Fruit fly (Drosophila melanogaster) Kc167 (cell line): Measurements from ENCODE around the gene sosie.

Source experiments
- Myc ChIP-seq: fragments of >200 bp; optimal IDR thresholded peaks from 2 replicates; lab custom pipeline; 2017; ENCODE audit warnings: missing external identifiers
- Sin3A ChIP-seq: fragments of >200 bp; optimal IDR thresholded peaks from 2 replicates; lab custom pipeline; 2018; ENCODE audit warnings: missing external identifiers
- h ChIP-seq: fragments of >200 bp; optimal IDR thresholded peaks from 3 replicates; lab custom pipeline; 2018; ENCODE audit warnings: missing external identifiers
- insv ChIP-seq: fragments of >200 bp; optimal IDR thresholded peaks from 3 replicates; lab custom pipeline; 2018; ENCODE audit warnings: missing external identifiers
- psq ChIP-seq: fragments of >200 bp; optimal IDR thresholded peaks from 2 replicates; lab custom pipeline; 2017; ENCODE audit warnings: missing external identifiers
- ttk ChIP-seq: sonication (Bioruptor generic); optimal IDR thresholded peaks from 2 replicates; lab custom pipeline; 2017; ENCODE audit warnings: missing external identifiers

Gene sosie

DNA sequence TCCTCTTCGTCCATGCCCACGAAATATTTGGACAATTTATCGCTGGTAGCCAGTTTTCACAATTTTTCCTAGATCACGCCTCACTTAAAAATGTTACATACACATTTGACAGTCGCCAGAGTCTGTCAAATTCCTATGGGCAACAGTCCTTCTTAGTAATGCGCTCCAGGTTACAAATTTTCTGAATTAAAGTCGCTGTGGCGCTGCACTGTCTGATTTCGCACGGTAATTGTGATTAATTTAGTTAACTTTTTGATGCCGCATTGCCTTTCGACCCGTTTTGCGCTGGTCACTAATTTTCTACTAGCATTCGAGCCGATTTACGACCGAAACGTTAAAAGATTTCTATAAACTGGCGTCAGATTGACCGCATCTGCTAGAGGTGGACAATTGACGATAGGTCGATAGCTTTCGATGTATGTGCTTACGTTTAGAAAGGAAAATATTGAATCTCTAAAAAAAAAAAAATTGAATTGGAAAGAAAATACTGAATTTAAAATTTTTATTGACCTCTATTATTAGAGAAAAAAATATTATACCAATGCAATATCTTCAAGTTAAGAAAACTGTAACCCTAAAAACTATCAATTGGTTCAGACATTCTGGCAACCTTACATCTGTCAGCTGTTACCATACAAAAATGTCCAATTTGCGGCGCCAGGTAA is 20.0 kb upstream of the sosie start, which contains the start of the genes lili and CG34150:
Gene lili, minus strand, starts transcription at position 376 of the 665 bp plus-strand sequence.
Gene CG34150, plus strand, starts transcription at position 626 of the 665 bp plus-strand sequence.
- TF ChIP-seq Sin3A (lab: Kevin White, UChicago) (no peak), psq (lab: Kevin White, UChicago) (no peak), Myc (no peak), ttk (no peak), insv (lab: Kevin White, UChicago) (no peak), h (lab: Kevin White, UChicago) (no peak)

DNA sequence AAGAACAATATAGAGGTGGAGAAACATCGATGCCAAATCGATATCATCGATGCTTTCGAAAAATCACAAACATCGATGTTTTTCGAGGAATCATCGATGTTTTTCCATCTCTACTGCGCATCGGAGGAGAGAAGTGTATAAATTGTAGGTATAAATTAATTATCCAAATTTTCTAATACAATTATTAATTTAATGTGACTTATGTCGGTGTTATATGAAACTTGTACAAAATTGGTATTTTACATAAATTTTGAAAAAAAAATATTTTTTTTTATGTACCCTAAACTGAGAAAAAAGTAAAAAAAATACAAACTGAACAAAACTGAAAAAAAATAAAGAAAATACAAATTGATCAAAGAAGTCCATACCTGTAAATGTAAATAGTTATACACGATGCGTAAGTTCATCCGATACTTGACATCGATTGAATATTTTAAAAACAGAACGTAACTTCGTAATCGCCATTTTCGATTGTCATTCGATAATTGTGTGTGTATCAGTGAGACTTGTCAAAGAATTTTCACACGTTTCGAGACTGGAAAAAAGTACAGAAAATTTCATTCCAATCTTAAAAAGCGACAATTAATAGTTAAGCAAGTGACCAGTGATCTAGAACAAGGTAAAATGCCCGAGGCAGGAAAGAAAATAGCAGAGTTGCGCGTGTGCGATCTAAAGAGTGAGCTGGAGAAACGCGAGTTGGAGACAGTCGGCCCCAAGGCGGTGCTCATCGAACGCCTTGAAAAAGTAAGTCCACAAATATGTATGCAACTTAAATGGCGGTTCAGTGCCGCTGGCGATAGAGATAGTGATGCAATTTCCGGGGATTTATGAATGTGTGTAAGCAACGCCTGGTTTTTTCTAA is 16.5 kb upstream of the sosie start, which contains the start of the genes CG5808 and Saf-B:
Gene CG5808, minus strand, starts transcription at position 15 of the 862 bp plus-strand sequence.
Gene Saf-B, plus strand, starts transcription at position 472 of the 862 bp plus-strand sequence.
- TF ChIP-seq Myc (no peak), insv (lab: Kevin White, UChicago) (no peak), Sin3A (lab: Kevin White, UChicago) (no peak), psq (lab: Kevin White, UChicago) (no peak), ttk (no peak), h (lab: Kevin White, UChicago) (no peak)

DNA sequence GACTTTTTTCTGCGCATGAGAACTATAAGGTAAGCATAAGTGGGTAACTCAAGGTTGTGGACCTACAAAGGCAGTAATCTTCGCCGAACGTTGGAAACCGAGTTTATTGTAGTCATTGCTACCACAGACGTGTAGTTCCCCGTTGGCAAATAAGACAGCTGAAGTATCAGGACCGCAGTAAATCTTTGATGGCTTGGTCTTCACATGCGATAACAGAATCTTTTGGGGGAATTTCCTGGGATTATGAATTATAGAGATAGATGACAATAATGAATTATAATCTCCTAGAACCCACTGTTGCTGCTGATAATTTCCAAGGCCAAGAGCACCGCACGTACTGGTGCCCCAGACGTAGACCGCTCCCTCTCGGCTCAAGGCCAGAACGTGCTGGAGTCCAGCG is 10.7 kb upstream of the sosie start:
- TF ChIP-seq Sin3A (lab: Kevin White, UChicago), result no peak
- TF ChIP-seq psq (lab: Kevin White, UChicago), result no peak
- no peak for TF ChIP-seq ttk
- TF ChIP-seq Myc, result no peak
- no peak for TF ChIP-seq insv (lab: Kevin White, UChicago)
- no peak for TF ChIP-seq h (lab: Kevin White, UChicago)

DNA sequence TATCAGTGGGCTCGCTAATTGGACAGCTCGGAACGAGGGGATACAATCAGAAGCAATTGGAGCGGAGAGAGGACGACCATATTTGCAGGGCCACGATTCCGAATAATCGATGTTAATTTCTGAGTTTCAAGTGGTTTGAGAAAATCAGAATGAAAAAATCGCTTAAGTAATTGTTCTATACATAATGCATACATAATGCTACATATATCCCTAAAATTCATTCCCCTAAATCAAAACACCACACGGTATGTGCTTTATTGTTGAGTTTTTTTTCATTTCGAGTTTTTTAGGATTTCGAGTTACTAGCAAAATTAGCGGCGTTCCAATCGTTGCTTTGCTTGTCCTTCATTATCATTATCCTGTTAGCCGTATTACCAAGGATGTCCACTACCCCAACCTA is 8.2 kb upstream of the sosie start, which contains the start of gene niki:
Gene niki, minus strand, starts transcription at position 101 of the 400 bp plus-strand sequence.
- TF ChIP-seq h (lab: Kevin White, UChicago) (no peak), psq (lab: Kevin White, UChicago) (no peak)

DNA sequence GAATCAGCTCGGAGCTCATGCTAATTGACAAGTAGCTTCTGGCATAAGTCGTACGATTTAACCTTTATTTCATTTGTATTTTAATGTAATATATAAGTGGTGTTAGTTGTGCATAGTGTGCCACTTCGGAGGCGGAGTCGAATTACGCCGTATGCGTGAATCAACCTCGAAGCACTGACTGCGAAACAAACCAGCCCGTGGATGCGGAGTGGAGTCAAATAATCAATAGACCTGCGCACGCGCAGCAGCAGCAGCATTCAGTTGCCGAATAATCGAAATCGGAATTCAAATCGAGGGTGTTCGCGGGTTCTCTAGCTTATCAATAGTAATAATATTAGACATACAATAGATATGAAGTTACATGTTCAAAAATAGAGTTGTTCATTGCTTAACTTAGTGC is 5.5 kb upstream of the sosie start, which contains the start of gene RabX4:
Gene RabX4, minus strand, starts transcription at position 176 of the 400 bp plus-strand sequence.
- TF ChIP-seq ttk (no peak), Myc (no peak), psq (lab: Kevin White, UChicago) (no peak), h (lab: Kevin White, UChicago) (no peak), insv (lab: Kevin White, UChicago) (no peak), Sin3A (lab: Kevin White, UChicago) (no peak)

DNA sequence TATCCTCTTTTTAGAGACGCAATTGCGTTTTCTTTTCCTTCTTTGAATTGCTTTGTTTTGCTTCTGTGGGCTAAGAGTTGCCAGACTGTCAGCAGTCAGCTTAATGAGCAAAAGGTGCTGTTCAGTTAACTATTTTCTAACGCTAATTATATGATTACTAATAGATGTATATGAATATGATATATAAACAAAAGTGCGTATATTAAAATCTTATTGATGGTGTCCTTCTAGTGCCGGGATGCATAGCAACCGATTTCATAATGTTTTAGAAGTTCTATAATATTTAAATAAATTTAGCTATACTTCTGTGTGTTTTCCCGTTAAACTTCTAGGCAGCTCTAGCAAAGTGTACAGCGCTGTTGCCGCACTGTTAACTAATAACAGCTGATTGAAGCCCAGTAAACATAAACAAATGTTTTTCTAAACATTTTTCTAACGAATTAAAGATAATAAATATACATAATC is 3.8 kb upstream of the sosie start, which contains the start of the genes Kaz and CG43273:
Gene Kaz, minus strand, starts transcription at position 73 of the 465 bp plus-strand sequence.
Gene CG43273, plus strand, starts transcription at position 415 of the 465 bp plus-strand sequence.
- TF ChIP-seq Myc, result no peak

DNA sequence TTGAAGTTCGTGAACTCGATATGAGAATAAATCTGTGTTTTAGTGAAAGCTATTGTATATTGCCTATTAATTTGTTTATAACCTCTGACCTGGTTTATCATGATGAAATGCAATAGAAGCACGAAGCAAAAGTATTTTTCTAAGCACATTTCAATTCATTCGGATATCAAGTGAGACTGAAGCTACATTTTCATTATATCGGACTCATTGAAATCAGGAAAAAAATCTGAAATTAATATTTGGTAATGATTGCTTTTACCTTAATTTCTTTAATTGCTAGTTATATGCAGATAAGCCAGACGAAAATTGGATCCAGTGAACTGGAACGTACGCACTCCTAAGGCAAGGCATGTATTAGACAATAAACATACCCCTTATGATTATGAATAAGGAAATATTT is 7.3 kb downstream of the sosie start, which contains the start of gene CG33658:
Gene CG33658, minus strand, starts transcription at position 101 of the 400 bp plus-strand sequence.
- no peak for TF ChIP-seq ttk
- TF ChIP-seq psq (lab: Kevin White, UChicago), result no peak
- no peak for TF ChIP-seq h (lab: Kevin White, UChicago)
- TF ChIP-seq Myc, result no peak
- TF ChIP-seq Sin3A (lab: Kevin White, UChicago), result no peak
- TF ChIP-seq insv (lab: Kevin White, UChicago), result no peak

DNA sequence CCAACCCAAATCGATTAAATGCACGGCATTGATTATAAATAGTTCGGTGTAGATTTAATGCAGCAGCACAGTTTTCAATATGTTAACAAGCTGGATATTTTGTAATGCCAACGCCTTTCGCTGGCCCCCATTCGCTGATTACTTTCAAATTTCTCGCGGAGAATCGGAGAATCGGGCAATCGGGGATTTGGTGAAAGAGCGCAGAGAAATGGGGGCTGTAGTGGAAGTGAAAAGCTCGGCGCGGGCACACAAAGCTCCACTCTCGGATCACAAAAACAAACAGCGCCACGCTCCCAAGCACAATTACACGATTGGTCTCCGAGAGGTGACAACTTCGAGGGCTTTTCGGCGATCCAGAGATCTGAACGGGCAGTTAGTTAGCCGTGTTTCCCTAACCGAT is 7.9 kb downstream of the sosie start, which contains the start of gene Esp:
Gene Esp, plus strand, starts transcription at position 301 of the 400 bp plus-strand sequence.
- TF ChIP-seq insv (lab: Kevin White, UChicago) (no peak), Sin3A (lab: Kevin White, UChicago) (no peak), psq (lab: Kevin White, UChicago) (no peak), Myc (no peak), ttk (no peak), h (lab: Kevin White, UChicago) (no peak)

DNA sequence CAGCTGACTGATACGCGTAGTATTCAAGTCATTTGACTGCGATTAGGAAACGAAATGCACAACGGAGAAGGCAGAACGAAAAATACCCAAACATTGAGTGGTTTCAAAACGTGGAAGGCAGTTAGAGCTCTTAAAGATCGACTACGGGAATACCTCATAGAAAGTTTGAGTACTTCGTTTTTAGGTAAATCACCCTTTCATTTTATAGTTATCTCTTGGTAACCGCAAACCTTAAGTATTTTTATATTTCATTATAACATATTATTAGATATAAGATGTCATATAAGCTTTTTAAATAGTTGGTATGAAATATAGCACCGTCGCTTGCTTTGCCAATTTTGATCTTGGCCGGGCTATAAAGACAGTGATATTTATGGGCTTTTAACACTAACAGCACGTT is 11.4 kb downstream of the sosie start:
- no peak for TF ChIP-seq Myc
- no peak for TF ChIP-seq psq (lab: Kevin White, UChicago)
- TF ChIP-seq insv (lab: Kevin White, UChicago), result no peak
- TF ChIP-seq h (lab: Kevin White, UChicago), result no peak
- TF ChIP-seq Sin3A (lab: Kevin White, UChicago), result no peak
- no peak for TF ChIP-seq ttk

DNA sequence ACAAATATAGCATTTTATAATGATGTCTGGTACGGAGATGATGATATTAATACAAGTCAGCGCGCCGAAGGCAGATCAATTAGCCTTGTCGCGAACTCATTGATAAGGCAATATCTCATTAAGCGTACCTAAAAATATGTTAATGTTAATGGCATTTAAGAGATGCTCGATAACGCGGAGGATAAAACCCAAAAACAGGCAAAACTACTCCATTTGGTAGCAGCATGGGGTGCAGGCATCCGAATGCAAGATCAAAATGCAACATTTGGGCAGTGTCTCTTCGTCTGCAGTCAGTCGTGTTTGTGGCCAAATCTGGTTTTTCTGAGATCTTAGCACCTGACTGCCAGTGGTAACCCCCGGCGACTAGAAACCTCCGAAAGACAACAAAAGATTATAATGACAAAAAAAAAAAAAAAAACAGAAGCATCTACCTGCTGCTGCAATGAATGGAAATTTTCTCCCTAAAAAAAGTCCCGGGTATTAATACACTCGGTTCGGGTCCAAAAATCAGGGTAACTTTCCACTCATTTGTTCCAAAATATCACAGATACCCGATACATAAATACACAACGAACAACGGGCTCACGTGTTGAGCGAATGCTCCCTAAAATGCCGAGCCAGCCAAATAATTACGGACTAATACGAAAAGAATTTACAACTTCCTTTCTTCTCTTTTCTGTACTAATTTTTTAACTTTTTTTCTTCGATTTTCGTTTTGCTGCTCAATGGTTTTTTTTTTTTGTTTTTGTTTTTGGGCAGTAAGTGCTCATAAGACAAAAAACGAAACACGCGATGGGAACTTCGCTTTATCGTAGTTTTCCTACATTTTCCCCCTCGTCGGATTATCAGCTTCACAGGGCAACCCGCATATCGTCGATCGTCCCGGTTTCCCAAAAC is 12.4 kb downstream of the sosie start:
- TF ChIP-seq ttk (no peak), Sin3A (lab: Kevin White, UChicago) (no peak), insv (lab: Kevin White, UChicago) (no peak), h (lab: Kevin White, UChicago) (no peak), Myc (no peak), psq (lab: Kevin White, UChicago) (no peak)

DNA sequence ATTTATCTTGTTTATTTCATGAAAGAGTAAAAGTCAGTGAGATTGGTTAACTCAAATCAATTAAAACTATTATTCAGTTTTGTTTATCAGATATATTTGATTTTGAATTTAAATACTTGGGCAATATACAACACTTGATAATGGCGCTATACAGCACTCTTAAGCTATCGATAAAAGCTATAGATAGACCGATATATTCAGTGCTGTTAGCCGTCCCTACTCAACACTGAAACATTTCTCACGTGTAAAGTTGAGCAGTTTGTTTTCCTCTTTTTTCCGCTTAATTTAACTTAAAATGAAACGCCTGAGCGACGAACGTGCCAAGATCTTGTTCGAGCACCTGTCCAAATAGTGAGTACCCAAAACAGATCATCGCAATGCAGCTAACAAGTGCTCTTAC is 16.7 kb downstream of the sosie start, which contains the start of gene CG7006:
Gene CG7006, plus strand, starts transcription at position 208 of the 400 bp plus-strand sequence.
- TF ChIP-seq Sin3A (lab: Kevin White, UChicago) (no peak), psq (lab: Kevin White, UChicago) (no peak), ttk (no peak), Myc (no peak), insv (lab: Kevin White, UChicago) (no peak), h (lab: Kevin White, UChicago) (no peak)
